Fruit fly (Drosophila melanogaster): Measurements from ENCODE around the gene CG32112.

Gene CG32112

dm6 chr3L:12792933-12793448 lies 51.5 kb downstream of the CG32112 start (continued):
- no peak for TF ChIP-seq dm (GFP tag; optimal IDR thresholded peaks at IDR 0.05)
- TF ChIP-seq CG1602 (GFP tag; optimal IDR thresholded peaks at IDR 0.05): peak; percentile 19
- TF ChIP-seq CG14441 (GFP tag; IDR thresholded peaks at IDR 0.05): 0 out of 2 replicates have a peak, but pooled peaks have one; percentile 32
- TF ChIP-seq CG2199 (GFP tag; IDR thresholded peaks at IDR 0.05): no peak
- TF ChIP-seq CG42726 (GFP tag; IDR thresholded peaks at IDR 0.05; ENCODE audit: partially characterized antibody): no peak

- TF ChIP-seq gsb (GFP tag; IDR thresholded peaks at IDR 0.05) (no peak), Hr39 (optimal IDR thresholded peaks at IDR 0.05) (no peak), CG9932 (GFP tag; IDR thresholded peaks at IDR 0.05) (no peak), CG12104 (GFP tag; optimal IDR thresholded peaks at IDR 0.05) (no peak), so (GFP tag; IDR thresholded peaks at IDR 0.05) (no peak; the same call in 2 of the 3 replicates), Bgb (GFP tag; IDR thresholded peaks at IDR 0.05; ENCODE audit: partially characterized antibody) (peak; percentile 92), CG9876 (GFP tag; optimal IDR thresholded peaks at IDR 0.05) (no peak), NC2α (GFP tag; optimal IDR thresholded peaks at IDR 0.05) (no peak), CG9437 (GFP tag; optimal IDR thresholded peaks at IDR 0.05) (no peak), Ssrp (tag; optimal IDR thresholded peaks at IDR 0.05) (no peak), unpg (GFP tag; optimal IDR thresholded peaks at IDR 0.05) (no peak), Sox100B (GFP tag; optimal IDR thresholded peaks at IDR 0.05) (no peak), Camta (GFP tag; optimal IDR thresholded peaks at IDR 0.05) (no peak), ERR (GFP tag; optimal IDR thresholded peaks at IDR 0.05) (no peak), sr (GFP tag; IDR thresholded peaks at IDR 0.05) (no peak), her (GFP tag; optimal IDR thresholded peaks at IDR 0.05) (no peak), CG10959 (GFP tag; IDR thresholded peaks at IDR 0.05) (no peak), CG13296 (GFP tag; optimal IDR thresholded peaks at IDR 0.05) (no peak), Dll (GFP tag; IDR thresholded peaks at IDR 0.05; ENCODE audit: partially characterized antibody) (peak; percentile 91), onecut (GFP tag; IDR thresholded peaks at IDR 0.05) (peak; percentile 98), CG16779 (GFP tag; IDR thresholded peaks at IDR 0.05) (no peak), Dref (GFP tag; IDR thresholded peaks at IDR 0.05) (peak; percentile 92), hbn (GFP tag; IDR thresholded peaks at IDR 0.05; ENCODE audit: partially characterized antibody) (peak; percentile 84), CG15514 (GFP tag; optimal IDR thresholded peaks at IDR 0.05) (peak; percentile 73), chif (GFP tag; optimal IDR thresholded peaks at IDR 0.05) (no peak), prd (optimal IDR thresholded peaks at IDR 0.05) (no peak), prd (GFP tag; IDR thresholded peaks at IDR 0.05) (no peak), cwo (GFP tag; optimal IDR thresholded peaks at IDR 0.05) (no peak), CG8924 (tag; optimal IDR thresholded peaks at IDR 0.05) (no peak), CG14710 (tag; optimal IDR thresholded peaks at IDR 0.05) (peak; percentile 2), h (optimal IDR thresholded peaks at IDR 0.05) (no peak), fu2 (GFP tag; optimal IDR thresholded peaks at IDR 0.05) (no peak), slou (GFP tag; optimal IDR thresholded peaks at IDR 0.05) (no peak), ro (GFP tag; IDR thresholded peaks at IDR 0.05) (no peak), CG34224 (GFP tag; IDR thresholded peaks at IDR 0.05; ENCODE audit: partially characterized antibody) (peak; percentile 91), Spps (tag; optimal IDR thresholded peaks at IDR 0.05) (no peak), ase (GFP tag; IDR thresholded peaks at IDR 0.05) (no peak), kay (GFP tag; optimal IDR thresholded peaks at IDR 0.05) (no peak), peb (GFP tag; IDR thresholded peaks at IDR 0.05) (no peak), Bteb2 (GFP tag; optimal IDR thresholded peaks at IDR 0.05) (no peak), CG12942 (GFP tag; optimal IDR thresholded peaks at IDR 0.05) (no peak), tx (GFP tag; optimal IDR thresholded peaks at IDR 0.05) (no peak), z (GFP tag; IDR thresholded peaks at IDR 0.05) (no peak), Sin3A (optimal IDR thresholded peaks at IDR 0.05) (no peak), bowl (GFP tag; IDR thresholded peaks at IDR 0.05) (no peak), bab2 (GFP tag; optimal IDR thresholded peaks at IDR 0.05) (no peak), CG16813 (GFP tag; IDR thresholded peaks at IDR 0.05; ENCODE audit: partially characterized antibody) (peak; percentile 74; the same call in 2 of the 3 replicates)
Observed at dm6 chr3L:12794532-12794931, 53.0 kb downstream of the CG32112 start.
